Fruit fly (Drosophila melanogaster) whole organism, embryonic: ENCODE measurements around the gene ppk24.

Source experiments
- Bdp1 ChIP-seq: fragments of 200-800 bp; sonication (Bioruptor generic); optimal IDR thresholded peaks from 3 replicates; lab custom pipeline; 2016; ENCODE audit warnings: missing biosample characterization, missing genetic modification characterization
- CG11560 ChIP-seq: fragments of 200-800 bp; sonication (Bioruptor generic); IDR thresholded peaks from 3 replicates; pipeline ENCODE4 v1.3.6; 2022; ENCODE audit warnings: missing biosample characterization, missing genetic modification characterization
- CG12071 ChIP-seq: fragments of 200-800 bp; sonication (Bioruptor generic); optimal IDR thresholded peaks from 3 replicates; lab custom pipeline; 2018; ENCODE audit warnings: missing biosample characterization, mild to moderate bottlenecking, missing genetic modification characterization
- CG12391 ChIP-seq: fragments of 200-800 bp; sonication (Bioruptor generic); optimal IDR thresholded peaks from 3 replicates; lab custom pipeline; 2018; ENCODE audit warnings: missing biosample characterization, mild to moderate bottlenecking, missing genetic modification characterization, moderate library complexity
- CG14965 ChIP-seq: fragments of 200-800 bp; sonication (Bioruptor generic); optimal IDR thresholded peaks from 2 replicates; lab custom pipeline; 2016; ENCODE audit warnings: missing biosample characterization, missing genetic modification characterization, borderline replicate concordance
- CG2678 ChIP-seq: fragments of 200-800 bp; sonication (Bioruptor generic); optimal IDR thresholded peaks from 3 replicates; lab custom pipeline; 2019; ENCODE audit warnings: missing biosample characterization, mild to moderate bottlenecking, missing genetic modification characterization, moderate library complexity
- CG30020 ChIP-seq: fragments of 200-800 bp; optimal IDR thresholded peaks from 2 replicates; lab custom pipeline; 2019; ENCODE audit warnings: missing biosample characterization, mild to moderate bottlenecking, missing genetic modification characterization, moderate library complexity
- CG32767 ChIP-seq: fragments of 200-800 bp; sonication (Bioruptor generic); IDR thresholded peaks from 2 replicates; pipeline ENCODE4 v1.3.6; 2022; ENCODE audit warnings: missing biosample characterization, missing genetic modification characterization
- CG34224 ChIP-seq: fragments of 200-800 bp; sonication (Bioruptor generic); IDR thresholded peaks from 3 replicates; pipeline ENCODE4 v1.3.6; 2022; ENCODE audit warnings: missing biosample characterization, missing genetic modification characterization; ENCODE audit not compliant: partially characterized antibody
- CG3726 ChIP-seq: fragments of 200-800 bp; sonication (Bioruptor generic); IDR thresholded peaks from 3 replicates; pipeline ENCODE4, ENCODE4 v1.3.6; 2022; ENCODE audit warnings: missing biosample characterization, missing genetic modification characterization
- CG3847 ChIP-seq: fragments of 200-800 bp; sonication (Bioruptor generic); IDR thresholded peaks from 2 replicates; pipeline ENCODE4 v1.3.6; 2022; ENCODE audit warnings: missing biosample characterization, missing genetic modification characterization
- CG3995 ChIP-seq: fragments of 200-800 bp; sonication (Bioruptor generic); optimal IDR thresholded peaks from 3 replicates; lab custom pipeline; 2016; ENCODE audit warnings: missing biosample characterization, missing genetic modification characterization
- CG6272 ChIP-seq: fragments of 200-800 bp; sonication (Bioruptor generic); IDR thresholded peaks from 2 replicates; pipeline ENCODE4 v1.3.6; 2022; ENCODE audit warnings: missing biosample characterization, missing genetic modification characterization
- CG7839 ChIP-seq: fragments of 200-800 bp; sonication (Bioruptor generic); optimal IDR thresholded peaks from 3 replicates; lab custom pipeline; 2018; ENCODE audit warnings: missing biosample characterization, mild to moderate bottlenecking, missing genetic modification characterization, moderate library complexity
- CG9609 ChIP-seq: fragments of 200-800 bp; sonication (Bioruptor generic); optimal IDR thresholded peaks from 3 replicates; lab custom pipeline; 2016; ENCODE audit warnings: missing biosample characterization, missing genetic modification characterization
- Dad ChIP-seq: fragments of 200-800 bp; sonication (Bioruptor generic); optimal IDR thresholded peaks from 3 replicates; lab custom pipeline; 2016; ENCODE audit warnings: missing biosample characterization, missing genetic modification characterization
- Ets97D ChIP-seq: fragments of 200-800 bp; sonication (Bioruptor generic); optimal IDR thresholded peaks from 3 replicates; lab custom pipeline; 2016; ENCODE audit warnings: missing biosample characterization, missing genetic modification characterization
- Fer2 ChIP-seq: fragments of 200-800 bp; sonication (Bioruptor generic); optimal IDR thresholded peaks from 2 replicates; lab custom pipeline; 2018; ENCODE audit warnings: missing biosample characterization, mild to moderate bottlenecking, missing genetic modification characterization, moderate library complexity
- HHEX ChIP-seq: fragments of 200-800 bp; sonication (Bioruptor generic); optimal IDR thresholded peaks from 3 replicates; lab custom pipeline; 2017; ENCODE audit warnings: missing biosample characterization, mild to moderate bottlenecking, missing genetic modification characterization, missing genetic modification reagents
- HLH3B ChIP-seq: fragments of 200-800 bp; sonication (Bioruptor generic); IDR thresholded peaks from 2 replicates; pipeline ENCODE4 v1.3.6; 2022; ENCODE audit warnings: missing biosample characterization, missing genetic modification characterization
- Hand ChIP-seq: fragments of 200-800 bp; sonication (Bioruptor generic); optimal IDR thresholded peaks from 2 replicates; lab custom pipeline; 2017; ENCODE audit warnings: mild to moderate bottlenecking, missing biosample characterization, missing genetic modification reagents, missing genetic modification characterization
- MBD-R2 ChIP-seq: fragments of 200-800 bp; sonication (Bioruptor generic); IDR thresholded peaks from 2 replicates; pipeline ENCODE4 v1.3.6; 2022; ENCODE audit warnings: missing biosample characterization, missing genetic modification characterization
- Mrtf ChIP-seq: fragments of 200-800 bp; sonication (Bioruptor generic); IDR thresholded peaks from 3 replicates; pipeline ENCODE4 v1.3.6; 2022; ENCODE audit warnings: missing biosample characterization, missing genetic modification characterization
- NfI ChIP-seq: fragments of 200-800 bp; sonication (Bioruptor generic); optimal IDR thresholded peaks from 3 replicates; lab custom pipeline; 2018; ENCODE audit warnings: missing biosample characterization, mild to moderate bottlenecking, missing genetic modification characterization, moderate library complexity
- Oli ChIP-seq: fragments of 200-800 bp; sonication (Bioruptor generic); optimal IDR thresholded peaks from 2 replicates; lab custom pipeline; 2018; ENCODE audit warnings: missing biosample characterization, mild to moderate bottlenecking, missing genetic modification characterization, moderate library complexity
- Ravus ChIP-seq: fragments of 200-800 bp; sonication (Bioruptor generic); IDR thresholded peaks from 2 replicates; pipeline ENCODE4 v1.3.6; 2022; ENCODE audit warnings: missing biosample characterization, missing genetic modification characterization
- Rx ChIP-seq: fragments of 200-800 bp; sonication (Bioruptor generic); IDR thresholded peaks from 2 replicates; pipeline ENCODE4 v1.3.6; 2022; ENCODE audit warnings: missing biosample characterization, missing genetic modification characterization
- Sox102F ChIP-seq: fragments of 200-800 bp; sonication (Bioruptor generic); optimal IDR thresholded peaks from 2 replicates; lab custom pipeline; 2018; ENCODE audit warnings: missing biosample characterization, mild to moderate bottlenecking, missing genetic modification characterization, moderate library complexity
- Vsx1 ChIP-seq: fragments of 200-800 bp; sonication (Bioruptor generic); optimal IDR thresholded peaks from 2 replicates; lab custom pipeline; 2017; ENCODE audit warnings: missing biosample characterization, mild to moderate bottlenecking, missing genetic modification characterization, missing genetic modification reagents
- ap ChIP-seq: fragments of 200-800 bp; sonication (Bioruptor generic); IDR thresholded peaks from 2 replicates; pipeline ENCODE4 v1.3.6; 2022; ENCODE audit warnings: missing biosample characterization, missing genetic modification characterization
- corto ChIP-seq: fragments of 200-800 bp; sonication (Bioruptor generic); optimal IDR thresholded peaks from 2 replicates; lab custom pipeline; 2016; ENCODE audit warnings: missing biosample characterization, mild to moderate bottlenecking, missing genetic modification characterization, moderate library complexity
- dm ChIP-seq: fragments of 200-800 bp; sonication (Bioruptor generic); optimal IDR thresholded peaks from 3 replicates; lab custom pipeline; 2016; ENCODE audit warnings: missing biosample characterization, missing genetic modification characterization
- dysf ChIP-seq: fragments of 200-800 bp; sonication (Bioruptor generic); IDR thresholded peaks from 3 replicates; pipeline ENCODE4 v1.3.6; 2022; ENCODE audit warnings: missing biosample characterization, missing genetic modification characterization
- exex ChIP-seq: fragments of 200-800 bp; sonication (Bioruptor generic); optimal IDR thresholded peaks from 4 replicates; lab custom pipeline; 2018; ENCODE audit warnings: missing biosample characterization, mild to moderate bottlenecking, missing genetic modification characterization, moderate library complexity
- ftz-f1 ChIP-seq: fragments of 200-800 bp; sonication (Bioruptor generic); optimal IDR thresholded peaks from 2 replicates; lab custom pipeline; 2016; ENCODE audit warnings: missing biosample characterization, missing genetic modification characterization
- grau ChIP-seq: fragments of 200-800 bp; optimal IDR thresholded peaks from 3 replicates; lab custom pipeline; 2019; ENCODE audit warnings: missing biosample characterization, mild to moderate bottlenecking, missing genetic modification characterization, moderate library complexity
- gsb ChIP-seq: fragments of 200-800 bp; sonication (Bioruptor generic); IDR thresholded peaks from 2 replicates; pipeline ENCODE4 v1.3.6; 2022; ENCODE audit warnings: missing biosample characterization, missing genetic modification characterization
- hkb ChIP-seq, 2 experiments: fragments of 200-800 bp in 1 of 2; fragments of >200 bp in 1 of 2; sonication (Bioruptor generic) in 1 of 2; IDR thresholded peaks in 1 of 2; optimal IDR thresholded peaks in 1 of 2; 2 replicates each; pipeline versions ENCODE4 v1.3.6 to Lab custom; 2017 to 2022; ENCODE audit warnings: missing biosample characterization in 1 of 2, missing genetic modification characterization in 1 of 2
- lilli ChIP-seq: fragments of 200-800 bp; sonication (Bioruptor generic); optimal IDR thresholded peaks from 3 replicates; lab custom pipeline; 2016; ENCODE audit warnings: missing biosample characterization, missing genetic modification characterization
- maf-S ChIP-seq: fragments of 200-800 bp; sonication (Bioruptor generic); optimal IDR thresholded peaks from 2 replicates; lab custom pipeline; 2016; ENCODE audit warnings: missing biosample characterization, missing genetic modification characterization
- nerfin-2 ChIP-seq: fragments of 200-800 bp; sonication (Bioruptor generic); IDR thresholded peaks from 2 replicates; pipeline ENCODE4 v1.3.6; 2022; ENCODE audit warnings: missing biosample characterization, missing genetic modification characterization; ENCODE audit not compliant: partially characterized antibody
- phol ChIP-seq: fragments of 200-800 bp; sonication (Bioruptor generic); optimal IDR thresholded peaks from 3 replicates; lab custom pipeline; 2018; ENCODE audit warnings: missing biosample characterization, mild to moderate bottlenecking, missing genetic modification characterization, moderate library complexity
- pzg ChIP-seq: fragments of 200-800 bp; sonication (Bioruptor generic); optimal IDR thresholded peaks from 3 replicates; lab custom pipeline; 2018; ENCODE audit warnings: missing biosample characterization, mild to moderate bottlenecking, missing genetic modification characterization, moderate library complexity
- repo ChIP-seq: fragments of 200-800 bp; sonication (Bioruptor generic); optimal IDR thresholded peaks from 2 replicates; lab custom pipeline; 2016; ENCODE audit warnings: missing biosample characterization, missing genetic modification characterization
- sim ChIP-seq: fragments of 200-800 bp; sonication (Bioruptor generic); IDR thresholded peaks from 2 replicates; pipeline ENCODE4 v1.3.6; 2022; ENCODE audit warnings: missing biosample characterization, missing genetic modification characterization
- tin ChIP-seq: fragments of 200-800 bp; sonication (Bioruptor generic); optimal IDR thresholded peaks from 3 replicates; lab custom pipeline; 2016; ENCODE audit warnings: missing biosample characterization, missing genetic modification characterization
- tio ChIP-seq: fragments of 200-800 bp; sonication (Bioruptor generic); optimal IDR thresholded peaks from 2 replicates; lab custom pipeline; 2017; ENCODE audit warnings: missing biosample characterization, missing genetic modification characterization, inconsistent platforms
- unpg ChIP-seq: fragments of 200-800 bp; sonication (Bioruptor generic); optimal IDR thresholded peaks from 3 replicates; lab custom pipeline; 2018; ENCODE audit warnings: missing biosample characterization, mild to moderate bottlenecking, missing genetic modification characterization, moderate library complexity
- usp ChIP-seq: fragments of >200 bp; optimal IDR thresholded peaks from 2 replicates; lab custom pipeline; 2017; ENCODE audit warnings: missing biosample characterization, missing genetic modification characterization
- z ChIP-seq: fragments of 200-800 bp; sonication (Bioruptor generic); IDR thresholded peaks from 3 replicates; pipeline ENCODE4 v1.3.6; 2022; ENCODE audit warnings: missing biosample characterization, missing genetic modification characterization

ppk24 gene

DNA sequence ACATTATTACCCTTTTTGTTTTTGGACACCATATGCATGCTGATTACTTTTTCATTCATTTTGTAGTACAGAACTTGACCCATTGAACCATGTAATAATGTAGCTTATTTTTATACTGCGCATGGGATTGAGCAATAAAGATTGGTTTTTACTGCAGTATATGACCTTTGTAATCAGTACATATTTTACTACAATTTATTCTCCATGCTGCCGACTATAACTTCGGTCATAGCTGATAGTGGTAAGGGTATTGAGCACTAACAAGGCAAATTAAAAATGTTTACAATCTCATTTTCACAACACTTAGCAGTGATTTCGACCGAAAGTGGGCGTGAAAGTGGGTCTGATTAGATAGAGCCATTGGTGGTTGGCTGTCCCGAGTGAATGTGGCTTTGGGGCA, 40.9 kb downstream of the ppk24 start (continued):
- TF ChIP-seq ftz-f1 (GFP tag; lab: Kevin White, UChicago): no peak
- TF ChIP-seq MBD-R2 (GFP tag; lab: Robert Waterston, UW): no peak
- TF ChIP-seq Ravus (GFP tag; lab: Robert Waterston, UW): no peak
- TF ChIP-seq Sox102F (GFP tag; lab: Kevin White, UChicago): peak; percentile 19
- no peak for TF ChIP-seq CG11560
- TF ChIP-seq CG12071 (GFP tag; lab: Kevin White, UChicago): peak; percentile 21
- TF ChIP-seq Hand (GFP tag; lab: Kevin White, UChicago): no peak
- TF ChIP-seq Oli (tag; lab: Kevin White, UChicago): peak; percentile 1
- TF ChIP-seq lilli (GFP tag; lab: Kevin White, UChicago): no peak
- TF ChIP-seq HHEX: no peak
- TF ChIP-seq CG2678 (tag; lab: Kevin White, UChicago): peak; percentile 47
- TF ChIP-seq Mrtf (GFP tag; lab: Robert Waterston, UW): no peak
- TF ChIP-seq tin (GFP tag; lab: Kevin White, UChicago): no peak
- TF ChIP-seq NfI (GFP tag; lab: Kevin White, UChicago): peak; percentile 2
- no peak for TF ChIP-seq tio
- TF ChIP-seq gsb (GFP tag; lab: Robert Waterston, UW): no peak
- TF ChIP-seq CG30020 (tag; lab: Kevin White, UChicago): no peak
- peak; percentile 15 for TF ChIP-seq grau (tag; lab: Kevin White, UChicago)
- peak; percentile 33 for TF ChIP-seq CG7839 (tag; lab: Kevin White, UChicago)
- TF ChIP-seq HLH3B (GFP tag; lab: Robert Waterston, UW): no peak
- TF ChIP-seq z (GFP tag; lab: Robert Waterston, UW): no peak
- no peak for TF ChIP-seq dm (GFP tag; lab: Kevin White, UChicago)
- TF ChIP-seq CG32767 (GFP tag; lab: Robert Waterston, UW): no peak
- no peak for TF ChIP-seq pzg
- TF ChIP-seq exex: peak; percentile 79
- TF ChIP-seq sim (GFP tag; lab: Robert Waterston, UW): no peak
- TF ChIP-seq usp (GFP tag; lab: Kevin White, UChicago): no peak
- no peak for TF ChIP-seq CG9609 (GFP tag; lab: Kevin White, UChicago)
- no peak for TF ChIP-seq CG14965 (GFP tag; lab: Kevin White, UChicago)

dm6 chr3R:31308855-31309646, 43.5 kb downstream of the ppk24 start:
- TF ChIP-seq Fer2 (tag; lab: Kevin White, UChicago) (no peak), corto (GFP tag; lab: Kevin White, UChicago) (peak; percentile 50), nerfin-2 (no peak), CG3726 (GFP tag; lab: Robert Waterston, UW) (no peak), Bdp1 (GFP tag; lab: Kevin White, UChicago) (no peak), Ets97D (GFP tag; lab: Kevin White, UChicago) (no peak), tio (no peak), phol (no peak), CG6272 (GFP tag; lab: Robert Waterston, UW) (no peak), CG3995 (no peak), CG3847 (GFP tag; lab: Robert Waterston, UW) (no peak), dysf (GFP tag; lab: Robert Waterston, UW) (no peak), CG12391 (tag; lab: Kevin White, UChicago) (no peak), Dad (no peak), Rx (no peak), unpg (GFP tag; lab: Kevin White, UChicago) (peak; percentile 50), maf-S (GFP tag; lab: Kevin White, UChicago) (no peak), repo (no peak), ap (GFP tag; lab: Robert Waterston, UW) (no peak), Vsx1 (GFP tag; lab: Kevin White, UChicago) (peak; percentile 71), CG34224 (GFP tag; lab: Robert Waterston, UW) (no peak), hkb (optimal IDR thresholded peaks at IDR 0.05; lab: Kevin White, UChicago) (no peak), hkb (GFP tag; IDR thresholded peaks at IDR 0.05; lab: Robert Waterston, UW) (0 out of 2 replicates have a peak, but pooled peaks have one; percentile 15)
